Worm (Caenorhabditis elegans): ENCODE data around the gene rps-11.

- TF ChIP-seq nhr-12 (tag; optimal IDR thresholded peaks at IDR 0.05) (no peak), lin-13 (GFP tag; optimal IDR thresholded peaks at IDR 0.05) (no peak), C34F6.9 (tag; optimal IDR thresholded peaks at IDR 0.05) (no peak), zag-1 (tag; optimal IDR thresholded peaks at IDR 0.05) (no peak), aly-2 (tag; optimal IDR thresholded peaks at IDR 0.05) (no peak), mdl-1 (tag; optimal IDR thresholded peaks at IDR 0.05) (no peak), unc-39 (tag; optimal IDR thresholded peaks at IDR 0.05) (no peak), ceh-82 (tag; optimal IDR thresholded peaks at IDR 0.05) (no peak), lsy-2 (tag; optimal IDR thresholded peaks at IDR 0.05) (no peak)
Measured at ce11 chrIV:11584853-11585252, 17.6 kb upstream of the rps-11 start.
